Worm (Caenorhabditis elegans) whole organism, late embryonic: Measurements from ENCODE around the gene clec-48.

Experiments used
- C38D4.7 ChIP-seq: fragments of 200-800 bp; sonication (Bioruptor generic); optimal IDR thresholded peaks from 2 replicates; lab custom pipeline; 2018; ENCODE audit warnings: mild to moderate bottlenecking, missing genetic modification characterization, moderate library complexity, missing compliant biosample characterization
- K02D7.2 ChIP-seq: sonication (generic microtip); optimal IDR thresholded peaks from 2 replicates; lab custom pipeline; 2017; ENCODE audit warnings: mild to moderate bottlenecking, missing genetic modification characterization, missing compliant biosample characterization
- T23F11.4 ChIP-seq: fragments of 200-800 bp; sonication (Bioruptor generic); optimal IDR thresholded peaks from 2 replicates; lab custom pipeline; 2018; ENCODE audit warnings: mild to moderate bottlenecking, missing genetic modification characterization, missing compliant biosample characterization
- ceh-14 ChIP-seq: sonication (generic microtip); optimal IDR thresholded peaks from 2 replicates; lab custom pipeline; 2016; ENCODE audit warnings: missing genotype, missing genetic modification characterization, missing compliant biosample characterization
- ceh-18 ChIP-seq: sonication (generic microtip); optimal IDR thresholded peaks from 2 replicates; lab custom pipeline; 2016; ENCODE audit warnings: missing genetic modification characterization, missing compliant biosample characterization
- ceh-19 ChIP-seq: fragments of 200-800 bp; sonication (Bioruptor generic); optimal IDR thresholded peaks from 2 replicates; lab custom pipeline; 2018; ENCODE audit warnings: mild to moderate bottlenecking, missing genetic modification characterization, missing compliant biosample characterization
- ceh-2 ChIP-seq: sonication (generic microtip); optimal IDR thresholded peaks from 2 replicates; lab custom pipeline; 2016; ENCODE audit warnings: missing genotype, missing genetic modification characterization, missing compliant biosample characterization
- ceh-22 ChIP-seq: sonication (generic microtip); optimal IDR thresholded peaks from 2 replicates; lab custom pipeline; 2017; ENCODE audit warnings: missing biosample characterization, missing genetic modification characterization
- ceh-24 ChIP-seq: sonication (generic microtip); optimal IDR thresholded peaks from 2 replicates; lab custom pipeline; 2016; ENCODE audit warnings: mild to moderate bottlenecking, missing genetic modification characterization, missing compliant biosample characterization
- ceh-30 ChIP-seq: fragments of 150-350 bp; optimal IDR thresholded peaks from 2 replicates; lab custom pipeline; 2014; ENCODE audit warnings: missing biosample characterization, missing genetic modification characterization
- ceh-31 ChIP-seq: sonication (generic microtip); optimal IDR thresholded peaks from 2 replicates; lab custom pipeline; 2016; ENCODE audit warnings: missing genetic modification characterization, missing compliant biosample characterization
- ceh-45 ChIP-seq: fragments of 200-800 bp; sonication (Bioruptor generic); IDR thresholded peaks from 2 replicates; pipeline ENCODE4 v1.3.6; 2022; ENCODE audit warnings: missing genetic modification reagents, missing genetic modification characterization, missing compliant biosample characterization
- ceh-48 ChIP-seq: sonication (generic microtip); optimal IDR thresholded peaks from 2 replicates; lab custom pipeline; 2016; ENCODE audit warnings: missing genetic modification characterization, inconsistent platforms, missing compliant biosample characterization
- ceh-9 ChIP-seq: sonication (generic microtip); optimal IDR thresholded peaks from 2 replicates; lab custom pipeline; 2016; ENCODE audit warnings: mild to moderate bottlenecking, missing genetic modification characterization, inconsistent platforms, missing compliant biosample characterization
- che-1 ChIP-seq: sonication (generic microtip); optimal IDR thresholded peaks from 2 replicates; lab custom pipeline; 2016; ENCODE audit warnings: mild to moderate bottlenecking, missing genetic modification characterization, missing compliant biosample characterization
- dve-1 ChIP-seq: sonication (generic microtip); optimal IDR thresholded peaks from 2 replicates; lab custom pipeline; 2017; ENCODE audit warnings: antibody characterized with exemption, mild to moderate bottlenecking, missing genetic modification characterization, missing compliant biosample characterization
- elt-2 ChIP-seq: sonication (generic microtip); optimal IDR thresholded peaks from 2 replicates; lab custom pipeline; 2016; ENCODE audit warnings: missing genetic modification reagents, missing genetic modification characterization, missing compliant biosample characterization
- ets-4 ChIP-seq: sonication (generic microtip); optimal IDR thresholded peaks from 2 replicates; lab custom pipeline; 2016; ENCODE audit warnings: missing genetic modification characterization, missing compliant biosample characterization
- eyg-1 ChIP-seq: sonication (generic microtip); optimal IDR thresholded peaks from 2 replicates; lab custom pipeline; 2016; ENCODE audit warnings: missing genotype, missing genetic modification characterization, missing compliant biosample characterization
- fax-1 ChIP-seq: sonication (generic microtip); optimal IDR thresholded peaks from 2 replicates; lab custom pipeline; 2016; ENCODE audit warnings: missing genotype, missing genetic modification characterization, missing compliant biosample characterization
- fkh-10 ChIP-seq: fragments of 150-350 bp; optimal IDR thresholded peaks from 2 replicates; lab custom pipeline; 2014; ENCODE audit warnings: missing biosample characterization, missing genetic modification reagents, missing genetic modification characterization
- fkh-6 ChIP-seq: sonication (generic microtip); optimal IDR thresholded peaks from 2 replicates; lab custom pipeline; 2016; ENCODE audit warnings: missing genetic modification characterization, missing compliant biosample characterization
- hlh-13 ChIP-seq: fragments of 200-800 bp; sonication (Bioruptor generic); optimal IDR thresholded peaks from 2 replicates; lab custom pipeline; 2018; ENCODE audit warnings: mild to moderate bottlenecking, missing genetic modification characterization, missing compliant biosample characterization
- hlh-15 ChIP-seq: sonication (generic microtip); optimal IDR thresholded peaks from 2 replicates; lab custom pipeline; 2016; ENCODE audit warnings: missing genetic modification characterization, missing compliant biosample characterization
- hlh-6 ChIP-seq: sonication (generic microtip); optimal IDR thresholded peaks from 2 replicates; lab custom pipeline; 2016; ENCODE audit warnings: missing genotype, missing genetic modification characterization, missing compliant biosample characterization
- hlh-8 ChIP-seq: sonication (generic microtip); optimal IDR thresholded peaks from 2 replicates; lab custom pipeline; 2016; ENCODE audit warnings: missing genotype, missing genetic modification characterization, missing compliant biosample characterization
- madf-2 ChIP-seq: sonication (generic microtip); optimal IDR thresholded peaks from 2 replicates; lab custom pipeline; 2017; ENCODE audit warnings: missing genetic modification characterization, missing compliant biosample characterization
- nhr-11 ChIP-seq: fragments of 150-350 bp; optimal IDR thresholded peaks from 2 replicates; lab custom pipeline; 2014; ENCODE audit warnings: missing biosample characterization, missing genetic modification characterization
- npax-4 ChIP-seq: sonication (generic microtip); optimal IDR thresholded peaks from 2 replicates; lab custom pipeline; 2016; ENCODE audit warnings: missing genetic modification characterization, missing compliant biosample characterization
- odd-2 ChIP-seq: sonication (generic microtip); optimal IDR thresholded peaks from 2 replicates; lab custom pipeline; 2017; ENCODE audit warnings: antibody characterized with exemption, mild to moderate bottlenecking, missing genetic modification characterization, missing compliant biosample characterization
- pag-3 ChIP-seq: sonication (generic microtip); optimal IDR thresholded peaks from 2 replicates; lab custom pipeline; 2016; ENCODE audit warnings: missing compliant biosample characterization, missing genetic modification characterization, borderline replicate concordance
- pat-9 ChIP-seq: fragments of 200-800 bp; sonication (Bioruptor generic); optimal IDR thresholded peaks from 2 replicates; lab custom pipeline; 2018; ENCODE audit warnings: mild to moderate bottlenecking, missing genetic modification characterization, moderate library complexity, missing compliant biosample characterization
- pha-2 ChIP-seq: sonication (generic microtip); optimal IDR thresholded peaks from 2 replicates; lab custom pipeline; 2017; ENCODE audit warnings: mild to moderate bottlenecking, missing genetic modification characterization, missing compliant biosample characterization
- rnt-1 ChIP-seq: sonication (generic microtip); optimal IDR thresholded peaks from 2 replicates; lab custom pipeline; 2016; ENCODE audit warnings: missing genetic modification characterization, missing compliant biosample characterization
- sox-2 ChIP-seq: fragments of 200-800 bp; sonication (Bioruptor generic); IDR thresholded peaks from 2 replicates; pipeline ENCODE4 v1.3.6; 2022; ENCODE audit warnings: missing genetic modification reagents, missing genetic modification characterization, missing compliant biosample characterization
- sox-4 ChIP-seq: sonication (generic microtip); optimal IDR thresholded peaks from 2 replicates; lab custom pipeline; 2017; ENCODE audit warnings: mild to moderate bottlenecking, missing genetic modification characterization, inconsistent platforms, missing compliant biosample characterization
- syd-9 ChIP-seq: sonication (generic microtip); optimal IDR thresholded peaks from 2 replicates; lab custom pipeline; 2016; ENCODE audit warnings: mild to moderate bottlenecking, missing genetic modification characterization, moderate library complexity, missing compliant biosample characterization
- tbx-7 ChIP-seq: sonication (generic microtip); optimal IDR thresholded peaks from 2 replicates; lab custom pipeline; 2016; ENCODE audit warnings: missing genotype, missing genetic modification characterization, missing compliant biosample characterization
- ttx-3 ChIP-seq: sonication (generic microtip); optimal IDR thresholded peaks from 2 replicates; lab custom pipeline; 2016; ENCODE audit warnings: missing genetic modification reagents, missing genetic modification characterization, missing compliant biosample characterization
- unc-3 ChIP-seq, 2 experiments: fragments of 200-800 bp in 1 of 2; sonication (Bioruptor generic) in 1 of 2; sonication (generic microtip) in 1 of 2; conservative IDR thresholded peaks in 1 of 2; optimal IDR thresholded peaks in 1 of 2; 2 replicates each; pipeline versions ENCODE4 v1.3.6 to Lab custom; 2016 to 2022; ENCODE audit warnings: missing compliant biosample characterization in 2 of 2, missing genetic modification characterization in 2 of 2, missing genetic modification reagents in 1 of 2
- unc-86 ChIP-seq: sonication (generic microtip); optimal IDR thresholded peaks from 2 replicates; lab custom pipeline; 2016; ENCODE audit warnings: missing genetic modification characterization, missing compliant biosample characterization
- zip-5 ChIP-seq: sonication (generic microtip); optimal IDR thresholded peaks from 2 replicates; lab custom pipeline; 2016; ENCODE audit warnings: missing genetic modification characterization, missing compliant biosample characterization
- ztf-16 ChIP-seq: sonication (generic microtip); optimal IDR thresholded peaks from 2 replicates; lab custom pipeline; 2017; ENCODE audit warnings: missing genetic modification characterization, missing compliant biosample characterization

Gene clec-48

ce11 chrV:18142549-18142948, 15.3 kb upstream of the clec-48 start, which contains the start of gene Y37H2A.13:
Gene Y37H2A.13 (plus strand): TSS chrV:18142849.
- no peak for TF ChIP-seq hlh-8
- TF ChIP-seq, all 69 proteins: peak for 0

- TF ChIP-seq hlh-13 (GFP tag; lab: Kevin White, UChicago) = no peak
- TF ChIP-seq, all 69 proteins: peak for 0
These were observed 14.4 kb upstream of the clec-48 start, which contains the start of gene Y37H2A.14 for ce11 chrV:18143445-18143844. Gene Y37H2A.14 (plus strand): TSS chrV:18143745.

ce11 chrV:18144442-18144841, 13.4 kb upstream of the clec-48 start:
- TF ChIP-seq C38D4.7 (GFP tag; lab: Kevin White, UChicago) = no peak
- TF ChIP-seq pag-3 (tag; lab: Kevin White, UChicago) = no peak
- TF ChIP-seq npax-4 (tag; lab: Kevin White, UChicago) = no peak
- no peak for TF ChIP-seq fkh-6 (tag; lab: Kevin White, UChicago)
- no peak for TF ChIP-seq ceh-31 (tag; lab: Kevin White, UChicago)
- TF ChIP-seq ets-4 (tag; lab: Kevin White, UChicago) = no peak
- TF ChIP-seq eyg-1 (tag; lab: Kevin White, UChicago) = no peak
- TF ChIP-seq fax-1 = no peak
- TF ChIP-seq syd-9 (tag; lab: Kevin White, UChicago) = no peak

- no peak for TF ChIP-seq ceh-19 (GFP tag; lab: Kevin White, UChicago)
- TF ChIP-seq ceh-31 (tag; lab: Kevin White, UChicago) = no peak
- no peak for TF ChIP-seq ttx-3 (tag; lab: Kevin White, UChicago)
- no peak for TF ChIP-seq che-1
- TF ChIP-seq ztf-16 (tag; lab: Kevin White, UChicago) = no peak
- TF ChIP-seq odd-2 = no peak
- no peak for TF ChIP-seq ceh-48
- TF ChIP-seq sox-4 (tag; lab: Kevin White, UChicago) = no peak
- no peak for TF ChIP-seq nhr-11
- no peak for TF ChIP-seq ceh-24
- no peak for TF ChIP-seq zip-5 (tag; lab: Kevin White, UChicago)
- TF ChIP-seq ceh-14 = no peak
- no peak for TF ChIP-seq npax-4 (tag; lab: Kevin White, UChicago)
- no peak for TF ChIP-seq ceh-18 (tag; lab: Kevin White, UChicago)
- no peak for TF ChIP-seq dve-1 (tag; lab: Kevin White, UChicago)
- no peak for TF ChIP-seq sox-2 (GFP tag; lab: Robert Waterston, UW)
- no peak for TF ChIP-seq ceh-45 (GFP tag; lab: Robert Waterston, UW)
- no peak for TF ChIP-seq madf-2 (tag; lab: Kevin White, UChicago)
- TF ChIP-seq eyg-1 (tag; lab: Kevin White, UChicago) = no peak
- TF ChIP-seq, all 69 proteins: peak for 0
These were observed 11.7 kb upstream of the clec-48 start, which contains the start of gene C14A6.3 for ce11 chrV:18146077-18146476. Gene C14A6.3 (plus strand): TSS chrV:18146377.

- TF ChIP-seq hlh-6 (no peak), fax-1 (no peak), tbx-7 (tag; lab: Kevin White, UChicago) (no peak), rnt-1 (tag; lab: Kevin White, UChicago) (no peak), ceh-2 (tag; lab: Kevin White, UChicago) (no peak), ceh-24 (no peak)
These were observed 346 bp downstream of the clec-48 start for ce11 chrV:18158172-18158571.

ce11 chrV:18161228-18161627, 3.4 kb downstream of the clec-48 start, which contains the start of gene C14A6.13:
Gene C14A6.13 (minus strand): TSS chrV:18161328.
- TF ChIP-seq ceh-30 (tag; lab: Kevin White, UChicago) (no peak), ceh-22 (no peak), unc-86 (no peak), pha-2 (tag; lab: Kevin White, UChicago) (no peak), ceh-19 (GFP tag; lab: Kevin White, UChicago) (no peak), ceh-2 (tag; lab: Kevin White, UChicago) (no peak), ceh-14 (no peak), fkh-10 (GFP tag; lab: Kevin White, UChicago) (no peak), K02D7.2 (tag; lab: Kevin White, UChicago) (no peak), unc-3 (GFP tag; conservative IDR thresholded peaks at IDR 0.05; lab: Robert Waterston, UW) (no peak), unc-3 (tag; optimal IDR thresholded peaks at IDR 0.05; lab: Kevin White, UChicago) (no peak), T23F11.4 (GFP tag; lab: Kevin White, UChicago) (no peak), ceh-9 (no peak), pat-9 (tag; lab: Kevin White, UChicago) (no peak), hlh-15 (tag; lab: Kevin White, UChicago) (no peak), rnt-1 (tag; lab: Kevin White, UChicago) (no peak), elt-2 (tag; lab: Kevin White, UChicago) (no peak), fax-1 (no peak), syd-9 (tag; lab: Kevin White, UChicago) (no peak)
